Worm (Caenorhabditis elegans): Measurements from ENCODE around the gene grl-5.

ce11 chrV:4407519-4407918, 6.9 kb downstream of the grl-5 start, which contains the start of gene nhr-118:
- TF ChIP-seq spr-1 (tag; optimal IDR thresholded peaks at IDR 0.05) = no peak
- TF ChIP-seq ceh-44 (GFP tag; IDR thresholded peaks at IDR 0.05) = no peak
- TF ChIP-seq ama-1 (optimal IDR thresholded peaks at IDR 0.05) = no peak
- no peak for TF ChIP-seq unc-39 (tag; optimal IDR thresholded peaks at IDR 0.05)
- no peak for TF ChIP-seq lir-3 (tag; optimal IDR thresholded peaks at IDR 0.05)
- no peak for TF ChIP-seq egl-27 (tag; optimal IDR thresholded peaks at IDR 0.05)
- no peak for TF ChIP-seq F49E8.2 (tag; optimal IDR thresholded peaks at IDR 0.05; ENCODE audit: borderline replicate concordance)
- no peak for TF ChIP-seq nhr-77 (tag; optimal IDR thresholded peaks at IDR 0.05)
- no peak for TF ChIP-seq ceh-62 (tag; optimal IDR thresholded peaks at IDR 0.05)
- no peak for TF ChIP-seq pha-4 (GFP tag; IDR thresholded peaks at IDR 0.05)
- TF ChIP-seq pha-4 (tag; optimal IDR thresholded peaks at IDR 0.05) = no peak

Measured in whole organism, L4 larva.